Worm (Caenorhabditis elegans) whole organism, late embryonic: ENCODE data around the gene ZC317.7.
A peak's percentile ranks its signal among the peaks of the same experiment; 100 is the strongest.

Experiments
- C38D4.7 ChIP-seq: fragments of 200-800 bp; sonication (Bioruptor generic); optimal IDR thresholded peaks from 2 replicates; lab custom pipeline; 2018; ENCODE audit warnings: mild to moderate bottlenecking, missing genetic modification characterization, moderate library complexity, missing compliant biosample characterization
- F13H6.1 ChIP-seq: sonication (generic microtip); optimal IDR thresholded peaks from 2 replicates; lab custom pipeline; 2016; ENCODE audit warnings: missing genetic modification characterization, missing compliant biosample characterization
- K02D7.2 ChIP-seq: sonication (generic microtip); optimal IDR thresholded peaks from 2 replicates; lab custom pipeline; 2017; ENCODE audit warnings: mild to moderate bottlenecking, missing genetic modification characterization, missing compliant biosample characterization
- K09A11.1 ChIP-seq: sonication (generic microtip); optimal IDR thresholded peaks from 2 replicates; lab custom pipeline; 2017; ENCODE audit warnings: antibody characterized with exemption, mild to moderate bottlenecking, missing genetic modification characterization, missing compliant biosample characterization; ENCODE audit not compliant: insufficient read depth
- T23F11.4 ChIP-seq: fragments of 200-800 bp; sonication (Bioruptor generic); optimal IDR thresholded peaks from 2 replicates; lab custom pipeline; 2018; ENCODE audit warnings: mild to moderate bottlenecking, missing genetic modification characterization, missing compliant biosample characterization
- ahr-1 ChIP-seq: sonication (generic microtip); optimal IDR thresholded peaks from 2 replicates; lab custom pipeline; 2016; ENCODE audit warnings: missing genetic modification characterization, missing compliant biosample characterization
- ama-1 ChIP-seq: fragments of 150-350 bp; optimal IDR thresholded peaks from 2 replicates; lab custom pipeline; 2014
- ceh-18 ChIP-seq: sonication (generic microtip); optimal IDR thresholded peaks from 2 replicates; lab custom pipeline; 2016; ENCODE audit warnings: missing genetic modification characterization, missing compliant biosample characterization
- ceh-19 ChIP-seq: fragments of 200-800 bp; sonication (Bioruptor generic); optimal IDR thresholded peaks from 2 replicates; lab custom pipeline; 2018; ENCODE audit warnings: mild to moderate bottlenecking, missing genetic modification characterization, missing compliant biosample characterization
- ceh-2 ChIP-seq: sonication (generic microtip); optimal IDR thresholded peaks from 2 replicates; lab custom pipeline; 2016; ENCODE audit warnings: missing genotype, missing genetic modification characterization, missing compliant biosample characterization
- ceh-24 ChIP-seq: sonication (generic microtip); optimal IDR thresholded peaks from 2 replicates; lab custom pipeline; 2016; ENCODE audit warnings: mild to moderate bottlenecking, missing genetic modification characterization, missing compliant biosample characterization
- ceh-30 ChIP-seq: fragments of 150-350 bp; optimal IDR thresholded peaks from 2 replicates; lab custom pipeline; 2014; ENCODE audit warnings: missing biosample characterization, missing genetic modification characterization
- ceh-34 ChIP-seq: sonication (generic microtip); optimal IDR thresholded peaks from 2 replicates; lab custom pipeline; 2016; ENCODE audit warnings: mild to moderate bottlenecking, missing genetic modification characterization, missing compliant biosample characterization
- ceh-45 ChIP-seq: fragments of 200-800 bp; sonication (Bioruptor generic); IDR thresholded peaks from 2 replicates; pipeline ENCODE4 v1.3.6; 2022; ENCODE audit warnings: missing genetic modification reagents, missing genetic modification characterization, missing compliant biosample characterization
- ceh-6 ChIP-seq: fragments of 200-800 bp; sonication (Bioruptor generic); optimal IDR thresholded peaks from 2 replicates; lab custom pipeline; 2018; ENCODE audit warnings: mild to moderate bottlenecking, missing genetic modification characterization, missing compliant biosample characterization
- ceh-9 ChIP-seq: sonication (generic microtip); optimal IDR thresholded peaks from 2 replicates; lab custom pipeline; 2016; ENCODE audit warnings: mild to moderate bottlenecking, missing genetic modification characterization, inconsistent platforms, missing compliant biosample characterization
- che-1 ChIP-seq: sonication (generic microtip); optimal IDR thresholded peaks from 2 replicates; lab custom pipeline; 2016; ENCODE audit warnings: mild to moderate bottlenecking, missing genetic modification characterization, missing compliant biosample characterization
- dmd-4 ChIP-seq: sonication (generic microtip); optimal IDR thresholded peaks from 2 replicates; lab custom pipeline; 2016; ENCODE audit warnings: borderline replicate concordance, missing genetic modification characterization, missing compliant biosample characterization
- dve-1 ChIP-seq: sonication (generic microtip); optimal IDR thresholded peaks from 2 replicates; lab custom pipeline; 2017; ENCODE audit warnings: antibody characterized with exemption, mild to moderate bottlenecking, missing genetic modification characterization, missing compliant biosample characterization
- elt-2 ChIP-seq: sonication (generic microtip); optimal IDR thresholded peaks from 2 replicates; lab custom pipeline; 2016; ENCODE audit warnings: missing genetic modification reagents, missing genetic modification characterization, missing compliant biosample characterization
- elt-4 ChIP-seq: sonication (generic microtip); optimal IDR thresholded peaks from 2 replicates; lab custom pipeline; 2016; ENCODE audit warnings: missing genetic modification characterization, missing compliant biosample characterization
- fax-1 ChIP-seq: sonication (generic microtip); optimal IDR thresholded peaks from 2 replicates; lab custom pipeline; 2016; ENCODE audit warnings: missing genotype, missing genetic modification characterization, missing compliant biosample characterization
- fkh-6 ChIP-seq: sonication (generic microtip); optimal IDR thresholded peaks from 2 replicates; lab custom pipeline; 2016; ENCODE audit warnings: missing genetic modification characterization, missing compliant biosample characterization
- gmeb-2 ChIP-seq: sonication (generic microtip); optimal IDR thresholded peaks from 2 replicates; lab custom pipeline; 2016; ENCODE audit warnings: missing genetic modification characterization, inconsistent platforms, missing compliant biosample characterization
- hlh-13 ChIP-seq: fragments of 200-800 bp; sonication (Bioruptor generic); optimal IDR thresholded peaks from 2 replicates; lab custom pipeline; 2018; ENCODE audit warnings: mild to moderate bottlenecking, missing genetic modification characterization, missing compliant biosample characterization
- hlh-15 ChIP-seq: sonication (generic microtip); optimal IDR thresholded peaks from 2 replicates; lab custom pipeline; 2016; ENCODE audit warnings: missing genetic modification characterization, missing compliant biosample characterization
- hlh-6 ChIP-seq: sonication (generic microtip); optimal IDR thresholded peaks from 2 replicates; lab custom pipeline; 2016; ENCODE audit warnings: missing genotype, missing genetic modification characterization, missing compliant biosample characterization
- hlh-8 ChIP-seq: sonication (generic microtip); optimal IDR thresholded peaks from 2 replicates; lab custom pipeline; 2016; ENCODE audit warnings: missing genotype, missing genetic modification characterization, missing compliant biosample characterization
- lim-6 ChIP-seq: sonication (generic microtip); optimal IDR thresholded peaks from 2 replicates; lab custom pipeline; 2016; ENCODE audit warnings: missing genetic modification characterization, missing compliant biosample characterization
- madf-2 ChIP-seq: sonication (generic microtip); optimal IDR thresholded peaks from 2 replicates; lab custom pipeline; 2017; ENCODE audit warnings: missing genetic modification characterization, missing compliant biosample characterization
- mec-3 ChIP-seq: sonication (generic microtip); optimal IDR thresholded peaks from 2 replicates; lab custom pipeline; 2016; ENCODE audit warnings: borderline replicate concordance, missing genetic modification characterization, missing compliant biosample characterization
- nfya-1 ChIP-seq: sonication (generic microtip); optimal IDR thresholded peaks from 2 replicates; lab custom pipeline; 2017; ENCODE audit warnings: missing genetic modification characterization, mild to moderate bottlenecking, missing compliant biosample characterization, antibody characterized with exemption, moderate library complexity
- nhr-11 ChIP-seq: fragments of 150-350 bp; optimal IDR thresholded peaks from 2 replicates; lab custom pipeline; 2014; ENCODE audit warnings: missing biosample characterization, missing genetic modification characterization
- nhr-232 ChIP-seq: sonication (generic microtip); optimal IDR thresholded peaks from 2 replicates; lab custom pipeline; 2016; ENCODE audit warnings: missing genetic modification characterization, missing compliant biosample characterization
- npax-4 ChIP-seq: sonication (generic microtip); optimal IDR thresholded peaks from 2 replicates; lab custom pipeline; 2016; ENCODE audit warnings: missing genetic modification characterization, missing compliant biosample characterization
- pag-3 ChIP-seq: sonication (generic microtip); optimal IDR thresholded peaks from 2 replicates; lab custom pipeline; 2016; ENCODE audit warnings: missing compliant biosample characterization, missing genetic modification characterization, borderline replicate concordance
- pat-9 ChIP-seq: fragments of 200-800 bp; sonication (Bioruptor generic); optimal IDR thresholded peaks from 2 replicates; lab custom pipeline; 2018; ENCODE audit warnings: mild to moderate bottlenecking, missing genetic modification characterization, moderate library complexity, missing compliant biosample characterization
- pax-1 ChIP-seq: fragments of 150-350 bp; optimal IDR thresholded peaks from 2 replicates; lab custom pipeline; 2014; ENCODE audit warnings: missing biosample characterization, missing genetic modification characterization
- pha-2 ChIP-seq: sonication (generic microtip); optimal IDR thresholded peaks from 2 replicates; lab custom pipeline; 2017; ENCODE audit warnings: mild to moderate bottlenecking, missing genetic modification characterization, missing compliant biosample characterization
- pha-4 ChIP-seq: fragments of 150-350 bp; optimal IDR thresholded peaks from 2 replicates; lab custom pipeline; 2018; ENCODE audit warnings: missing biosample characterization, missing genetic modification reagents, missing genetic modification characterization
- pqm-1 ChIP-seq: sonication (generic microtip); optimal IDR thresholded peaks from 2 replicates; lab custom pipeline; 2016; ENCODE audit warnings: missing genetic modification characterization, missing compliant biosample characterization
- pros-1 ChIP-seq: fragments of 150-350 bp; optimal IDR thresholded peaks from 2 replicates; lab custom pipeline; 2014; ENCODE audit warnings: missing biosample characterization, missing genetic modification reagents, missing genetic modification characterization
- ref-2 ChIP-seq: sonication (generic microtip); optimal IDR thresholded peaks from 2 replicates; lab custom pipeline; 2016; ENCODE audit warnings: missing genetic modification characterization, missing compliant biosample characterization
- rnt-1 ChIP-seq: sonication (generic microtip); optimal IDR thresholded peaks from 2 replicates; lab custom pipeline; 2016; ENCODE audit warnings: missing genetic modification characterization, missing compliant biosample characterization
- sdc-2 ChIP-seq: sonication (generic microtip); optimal IDR thresholded peaks from 2 replicates; lab custom pipeline; 2016; ENCODE audit warnings: missing genotype, missing genetic modification characterization, missing compliant biosample characterization
- sox-2 ChIP-seq: fragments of 200-800 bp; sonication (Bioruptor generic); IDR thresholded peaks from 2 replicates; pipeline ENCODE4 v1.3.6; 2022; ENCODE audit warnings: missing genetic modification reagents, missing genetic modification characterization, missing compliant biosample characterization
- sox-4 ChIP-seq: sonication (generic microtip); optimal IDR thresholded peaks from 2 replicates; lab custom pipeline; 2017; ENCODE audit warnings: mild to moderate bottlenecking, missing genetic modification characterization, inconsistent platforms, missing compliant biosample characterization
- syd-9 ChIP-seq: sonication (generic microtip); optimal IDR thresholded peaks from 2 replicates; lab custom pipeline; 2016; ENCODE audit warnings: mild to moderate bottlenecking, missing genetic modification characterization, moderate library complexity, missing compliant biosample characterization
- tbx-2 ChIP-seq: sonication (generic microtip); optimal IDR thresholded peaks from 2 replicates; lab custom pipeline; 2016; ENCODE audit warnings: missing genetic modification characterization, missing compliant biosample characterization
- tbx-7 ChIP-seq: sonication (generic microtip); optimal IDR thresholded peaks from 2 replicates; lab custom pipeline; 2016; ENCODE audit warnings: missing genotype, missing genetic modification characterization, missing compliant biosample characterization
- ttx-3 ChIP-seq: sonication (generic microtip); optimal IDR thresholded peaks from 2 replicates; lab custom pipeline; 2016; ENCODE audit warnings: missing genetic modification reagents, missing genetic modification characterization, missing compliant biosample characterization
- unc-86 ChIP-seq: sonication (generic microtip); optimal IDR thresholded peaks from 2 replicates; lab custom pipeline; 2016; ENCODE audit warnings: missing genetic modification characterization, missing compliant biosample characterization
- ztf-16 ChIP-seq: sonication (generic microtip); optimal IDR thresholded peaks from 2 replicates; lab custom pipeline; 2017; ENCODE audit warnings: missing genetic modification characterization, missing compliant biosample characterization

ZC317.7 gene

ce11 chrV:5504807-5505442 lies 34.1 kb upstream of the ZC317.7 start, which contains the start of the genes dnj-19 and nhr-47:
Gene dnj-19 (minus strand): TSS chrV:5504857.
Gene nhr-47 (plus strand): TSS chrV:5505253.
- TF ChIP-seq pha-2 (tag; lab: Kevin White, UChicago) (no peak), ceh-18 (tag; lab: Kevin White, UChicago) (peak; percentile 44), ttx-3 (peak; percentile 26), unc-86 (tag; lab: Kevin White, UChicago) (peak; percentile 61), ztf-16 (tag; lab: Kevin White, UChicago) (no peak), ceh-19 (GFP tag; lab: Kevin White, UChicago) (peak; percentile 35), fkh-6 (no peak), pat-9 (tag; lab: Kevin White, UChicago) (peak; percentile 54), pha-4 (tag; lab: Kevin White, UChicago) (no peak), sdc-2 (tag; lab: Kevin White, UChicago) (peak; percentile 18), madf-2 (tag; lab: Kevin White, UChicago) (peak; percentile 64), ceh-6 (GFP tag; lab: Kevin White, UChicago) (no peak), dmd-4 (tag; lab: Kevin White, UChicago) (no peak), ahr-1 (tag; lab: Kevin White, UChicago) (no peak), pax-1 (tag; lab: Kevin White, UChicago) (no peak), che-1 (tag; lab: Kevin White, UChicago) (no peak), K02D7.2 (tag; lab: Kevin White, UChicago) (no peak), T23F11.4 (GFP tag; lab: Kevin White, UChicago) (peak; percentile 61), nfya-1 (peak; percentile 76), pros-1 (no peak), pqm-1 (no peak), ceh-9 (tag; lab: Kevin White, UChicago) (no peak), ceh-24 (tag; lab: Kevin White, UChicago) (no peak), pag-3 (tag; lab: Kevin White, UChicago) (no peak), ceh-34 (peak; percentile 83), hlh-6 (tag; lab: Kevin White, UChicago) (peak; percentile 1), ceh-30 (tag; lab: Kevin White, UChicago) (peak; percentile 80), rnt-1 (tag; lab: Kevin White, UChicago) (peak; percentile 30), lim-6 (no peak), dve-1 (peak; percentile 7), ceh-45 (peak; percentile 32; the same call in 1 of the 2 replicates), sox-4 (peak; percentile 16), tbx-7 (tag; lab: Kevin White, UChicago) (no peak), F13H6.1 (tag; lab: Kevin White, UChicago) (peak; percentile 38), ceh-2 (tag; lab: Kevin White, UChicago) (peak; percentile 29), mec-3 (tag; lab: Kevin White, UChicago) (no peak), gmeb-2 (tag; lab: Kevin White, UChicago) (peak; percentile 50), hlh-13 (GFP tag; lab: Kevin White, UChicago) (no peak), tbx-2 (peak; percentile 64), nhr-232 (peak; percentile 29), nhr-11 (no peak), npax-4 (tag; lab: Kevin White, UChicago) (no peak), hlh-15 (tag; lab: Kevin White, UChicago) (no peak), ama-1 (no peak), sox-2 (GFP tag; lab: Robert Waterston, UW) (no peak), K09A11.1 (peak; percentile 37), C38D4.7 (peak; percentile 46), elt-4 (tag; lab: Kevin White, UChicago) (no peak), syd-9 (tag; lab: Kevin White, UChicago) (peak; percentile 12), fax-1 (tag; lab: Kevin White, UChicago) (no peak), ref-2 (tag; lab: Kevin White, UChicago) (peak; percentile 48), hlh-8 (tag; lab: Kevin White, UChicago) (no peak), elt-2 (tag; lab: Kevin White, UChicago) (peak; percentile 74)
